Worm (Caenorhabditis elegans) whole organism, young adult: ENCODE data around the gene Y73F8A.35.

ENCODE experiments used
- ama-1 ChIP-seq, 3 experiments: fragments of 150-350 bp in 1 of 3; sonication (generic microtip) in 2 of 3; optimal IDR thresholded peaks; 2 replicates each; lab custom pipeline; 2014 to 2018; ENCODE audit warnings: missing biosample characterization in 2 of 3, missing genetic modification characterization in 2 of 3, missing genetic modification reagents in 2 of 3
- nhr-27 ChIP-seq: fragments of 200-800 bp; sonication (Bioruptor generic); optimal IDR thresholded peaks from 2 replicates; lab custom pipeline; 2018; ENCODE audit warnings: mild to moderate bottlenecking, missing genetic modification characterization, moderate library complexity, missing compliant biosample characterization
- rcor-1 ChIP-seq: fragments of 200-800 bp; sonication (Bioruptor generic); IDR thresholded peaks from 2 replicates; pipeline ENCODE4 v1.3.6; 2022; ENCODE audit warnings: missing genetic modification reagents, missing genetic modification characterization, missing compliant biosample characterization
- snpc-3.4 ChIP-seq: sonication (generic microtip); optimal IDR thresholded peaks from 2 replicates; lab custom pipeline; 2017; ENCODE audit warnings: missing genetic modification characterization, mild to moderate bottlenecking, missing compliant biosample characterization, antibody characterized with exemption, moderate library complexity, missing genotype, missing genetic modification reagents
- ztf-18 ChIP-seq: sonication (generic microtip); optimal IDR thresholded peaks from 2 replicates; lab custom pipeline; 2016; ENCODE audit warnings: missing genotype, mild to moderate bottlenecking, missing genetic modification characterization, missing compliant biosample characterization

ce11 chrIV:15572106-15572505, 32.4 kb upstream of the Y73F8A.35 start:
- TF ChIP-seq snpc-3.4 = no peak
- no peak for TF ChIP-seq nhr-27
- TF ChIP-seq ama-1 (optimal IDR thresholded peaks at IDR 0.05; lab: Kevin White, UChicago) = no peak
- no peak for TF ChIP-seq ama-1 (GFP tag; optimal IDR thresholded peaks at IDR 0.05; lab: Kevin White, UChicago)
- TF ChIP-seq rcor-1 (GFP tag; lab: Robert Waterston, UW) = no peak
- no peak for TF ChIP-seq ztf-18 (tag; lab: Kevin White, UChicago)
